Fruit fly (Drosophila melanogaster) whole organism, embryonic: Measurements from ENCODE around the gene CG17633.

Source experiments
- Aef1 ChIP-seq: fragments of 200-800 bp; sonication (Bioruptor generic); IDR thresholded peaks from 3 replicates; pipeline ENCODE4 v1.3.6; 2022; ENCODE audit warnings: missing biosample characterization, missing genetic modification characterization
- Asciz ChIP-seq: fragments of 200-800 bp; sonication (Bioruptor generic); optimal IDR thresholded peaks from 2 replicates; lab custom pipeline; 2017; ENCODE audit warnings: missing biosample characterization, mild to moderate bottlenecking, missing genetic modification characterization, missing genetic modification reagents
- BEAF-32 ChIP-seq: fragments of 200-800 bp; sonication (Bioruptor generic); optimal IDR thresholded peaks from 3 replicates; lab custom pipeline; 2017; ENCODE audit warnings: missing biosample characterization, missing genetic modification characterization, mild to moderate bottlenecking, moderate library complexity, missing genetic modification reagents
- CG10147 ChIP-seq: fragments of 200-800 bp; sonication (Bioruptor generic); optimal IDR thresholded peaks from 2 replicates; lab custom pipeline; 2019; ENCODE audit warnings: missing biosample characterization, mild to moderate bottlenecking, missing genetic modification characterization, moderate library complexity
- CG12299 ChIP-seq: fragments of 200-800 bp; sonication (Bioruptor generic); optimal IDR thresholded peaks from 2 replicates; lab custom pipeline; 2018; ENCODE audit warnings: missing biosample characterization, mild to moderate bottlenecking, missing genetic modification characterization
- CG12744 ChIP-seq: fragments of 200-800 bp; sonication (Bioruptor generic); optimal IDR thresholded peaks from 2 replicates; lab custom pipeline; 2016; ENCODE audit warnings: missing biosample characterization, missing genetic modification characterization
- CG1602 ChIP-seq: fragments of 200-800 bp; sonication (Bioruptor generic); optimal IDR thresholded peaks from 3 replicates; lab custom pipeline; 2016; ENCODE audit warnings: missing biosample characterization, missing genetic modification characterization
- CG16813 ChIP-seq: fragments of 200-800 bp; sonication (Bioruptor generic); IDR thresholded peaks from 3 replicates; pipeline ENCODE4 v1.3.6; 2022; ENCODE audit warnings: missing biosample characterization, missing genetic modification characterization; ENCODE audit not compliant: partially characterized antibody
- CG2678 ChIP-seq: fragments of 200-800 bp; sonication (Bioruptor generic); optimal IDR thresholded peaks from 3 replicates; lab custom pipeline; 2019; ENCODE audit warnings: missing biosample characterization, mild to moderate bottlenecking, missing genetic modification characterization, moderate library complexity
- CG3065 ChIP-seq: fragments of 200-800 bp; sonication (Bioruptor generic); optimal IDR thresholded peaks from 2 replicates; lab custom pipeline; 2016; ENCODE audit warnings: missing biosample characterization, missing genetic modification characterization
- CG32532 ChIP-seq: fragments of 200-800 bp; sonication (Bioruptor generic); IDR thresholded peaks from 2 replicates; pipeline ENCODE4 v1.3.6; 2022; ENCODE audit warnings: missing biosample characterization, missing genetic modification characterization
- CG32772 ChIP-seq: fragments of 200-800 bp; sonication (Bioruptor generic); IDR thresholded peaks from 2 replicates; pipeline ENCODE4 v1.3.6; 2022; ENCODE audit warnings: missing biosample characterization, missing genetic modification characterization
- CG3995 ChIP-seq: fragments of 200-800 bp; sonication (Bioruptor generic); optimal IDR thresholded peaks from 3 replicates; lab custom pipeline; 2016; ENCODE audit warnings: missing biosample characterization, missing genetic modification characterization
- CG4424 ChIP-seq: fragments of 200-800 bp; sonication (Bioruptor generic); optimal IDR thresholded peaks from 3 replicates; lab custom pipeline; 2016; ENCODE audit warnings: missing biosample characterization, missing genetic modification characterization
- CG4617 ChIP-seq: fragments of 200-800 bp; sonication (Bioruptor generic); optimal IDR thresholded peaks from 3 replicates; lab custom pipeline; 2016; ENCODE audit warnings: missing biosample characterization, missing genetic modification characterization, borderline replicate concordance
- CG6254 ChIP-seq: fragments of 200-800 bp; sonication (Bioruptor generic); optimal IDR thresholded peaks from 3 replicates; lab custom pipeline; 2017; ENCODE audit warnings: mild to moderate bottlenecking, missing biosample characterization, missing genetic modification reagents, missing genetic modification characterization
- CG6272 ChIP-seq: fragments of 200-800 bp; sonication (Bioruptor generic); IDR thresholded peaks from 2 replicates; pipeline ENCODE4 v1.3.6; 2022; ENCODE audit warnings: missing biosample characterization, missing genetic modification characterization
- CG7928 ChIP-seq: fragments of 200-800 bp; sonication (Bioruptor generic); optimal IDR thresholded peaks from 2 replicates; lab custom pipeline; 2017; ENCODE audit warnings: missing biosample characterization, mild to moderate bottlenecking, missing genetic modification characterization
- CG8478 ChIP-seq: fragments of >200 bp; optimal IDR thresholded peaks from 2 replicates; lab custom pipeline; 2018
- CG8765 ChIP-seq: fragments of 200-800 bp; sonication (Bioruptor generic); IDR thresholded peaks from 2 replicates; pipeline ENCODE4 v1.3.6; 2022; ENCODE audit warnings: missing biosample characterization, missing genetic modification characterization
- Chrac-16 ChIP-seq: fragments of 200-800 bp; sonication (Bioruptor generic); optimal IDR thresholded peaks from 3 replicates; lab custom pipeline; 2016; ENCODE audit warnings: missing biosample characterization, missing genetic modification characterization
- Dbx ChIP-seq: fragments of 200-800 bp; sonication (Bioruptor generic); IDR thresholded peaks from 3 replicates; pipeline ENCODE4 v1.3.6; 2022; ENCODE audit warnings: missing biosample characterization, missing genetic modification characterization
- Doc2 ChIP-seq: fragments of 200-800 bp; sonication (Bioruptor generic); IDR thresholded peaks from 2 replicates; pipeline ENCODE4 v1.3.6; 2022; ENCODE audit warnings: missing biosample characterization, missing genetic modification characterization
- HLH54F ChIP-seq: fragments of 200-800 bp; sonication (Bioruptor generic); optimal IDR thresholded peaks from 3 replicates; lab custom pipeline; 2016; ENCODE audit warnings: missing biosample characterization, missing genetic modification characterization
- MESR4 ChIP-seq: fragments of 200-800 bp; sonication (Bioruptor generic); optimal IDR thresholded peaks from 2 replicates; lab custom pipeline; 2018; ENCODE audit warnings: missing biosample characterization, mild to moderate bottlenecking, missing genetic modification characterization, moderate library complexity
- MTF-1 ChIP-seq: fragments of 200-800 bp; sonication (Bioruptor generic); optimal IDR thresholded peaks from 2 replicates; lab custom pipeline; 2018; ENCODE audit warnings: missing biosample characterization, mild to moderate bottlenecking, missing genetic modification characterization, borderline replicate concordance
- Max ChIP-seq: fragments of 200-800 bp; sonication (Bioruptor generic); optimal IDR thresholded peaks from 2 replicates; lab custom pipeline; 2016; ENCODE audit warnings: missing biosample characterization, mild to moderate bottlenecking, missing genetic modification characterization
- NC2α ChIP-seq: fragments of 200-800 bp; sonication (Bioruptor generic); optimal IDR thresholded peaks from 2 replicates; lab custom pipeline; 2016; ENCODE audit warnings: missing biosample characterization, missing genetic modification characterization
- Oli ChIP-seq: fragments of 200-800 bp; sonication (Bioruptor generic); optimal IDR thresholded peaks from 2 replicates; lab custom pipeline; 2018; ENCODE audit warnings: missing biosample characterization, mild to moderate bottlenecking, missing genetic modification characterization, moderate library complexity
- Sox100B ChIP-seq: fragments of 200-800 bp; sonication (Bioruptor generic); optimal IDR thresholded peaks from 3 replicates; lab custom pipeline; 2018; ENCODE audit warnings: missing biosample characterization, mild to moderate bottlenecking, missing genetic modification characterization
- Ssrp ChIP-seq: fragments of 200-800 bp; sonication (Bioruptor generic); optimal IDR thresholded peaks from 2 replicates; lab custom pipeline; 2018; ENCODE audit warnings: missing biosample characterization, mild to moderate bottlenecking, missing genetic modification characterization, moderate library complexity
- da ChIP-seq: fragments of 200-800 bp; sonication (Bioruptor generic); optimal IDR thresholded peaks from 2 replicates; lab custom pipeline; 2016; ENCODE audit warnings: missing biosample characterization, missing genetic modification characterization
- fd102C ChIP-seq: fragments of 200-800 bp; sonication (Bioruptor generic); optimal IDR thresholded peaks from 2 replicates; lab custom pipeline; 2018; ENCODE audit warnings: missing biosample characterization, mild to moderate bottlenecking, missing genetic modification characterization, moderate library complexity
- fd3F ChIP-seq: fragments of 200-800 bp; sonication (Bioruptor generic); optimal IDR thresholded peaks from 2 replicates; lab custom pipeline; 2018; ENCODE audit warnings: missing biosample characterization, mild to moderate bottlenecking, missing genetic modification characterization, moderate library complexity
- fru ChIP-seq: fragments of >200 bp; optimal IDR thresholded peaks from 2 replicates; lab custom pipeline; 2017
- gfzf ChIP-seq: fragments of 200-800 bp; sonication (Bioruptor generic); optimal IDR thresholded peaks from 2 replicates; lab custom pipeline; 2016; ENCODE audit warnings: missing biosample characterization, mild to moderate bottlenecking, missing genetic modification characterization, moderate library complexity
- gsb-n ChIP-seq: fragments of 200-800 bp; sonication (Bioruptor generic); optimal IDR thresholded peaks from 3 replicates; lab custom pipeline; 2018; ENCODE audit warnings: missing biosample characterization, mild to moderate bottlenecking, missing genetic modification characterization
- gt ChIP-seq: fragments of 200-800 bp; sonication (Bioruptor generic); IDR thresholded peaks from 2 replicates; pipeline ENCODE4 v1.3.6; 2022; ENCODE audit warnings: missing biosample characterization, missing genetic modification characterization
- jing ChIP-seq: fragments of 200-800 bp; sonication (Bioruptor generic); optimal IDR thresholded peaks from 2 replicates; lab custom pipeline; 2018; ENCODE audit warnings: missing biosample characterization, mild to moderate bottlenecking, missing genetic modification characterization
- lola ChIP-seq, 3 experiments: fragments of >200 bp in 2 of 3; fragments of 200-800 bp in 1 of 3; sonication (Bioruptor generic) in 1 of 3; optimal IDR thresholded peaks; 2 replicates each; lab custom pipeline; 2017 to 2019; ENCODE audit warnings: missing biosample characterization in 3 of 3, missing genetic modification characterization in 3 of 3, mild to moderate bottlenecking in 1 of 3, moderate library complexity in 1 of 3
- mld ChIP-seq: fragments of 200-800 bp; sonication (Bioruptor generic); IDR thresholded peaks from 3 replicates; pipeline ENCODE4 v1.3.6; 2022; ENCODE audit warnings: missing biosample characterization, missing genetic modification characterization; ENCODE audit not compliant: partially characterized antibody
- prd ChIP-seq, 3 experiments: fragments of >200 bp in 2 of 3; fragments of 200-800 bp in 1 of 3; sonication (Bioruptor generic) in 1 of 3; optimal IDR thresholded peaks in 2 of 3; IDR thresholded peaks in 1 of 3; 2 replicates in 2 of 3; 3 replicates in 1 of 3; pipeline versions ENCODE4 v1.3.6 to Lab custom; 2017 to 2022; ENCODE audit warnings: missing biosample characterization in 1 of 3, missing genetic modification characterization in 1 of 3
- pzg ChIP-seq: fragments of 200-800 bp; sonication (Bioruptor generic); optimal IDR thresholded peaks from 3 replicates; lab custom pipeline; 2018; ENCODE audit warnings: missing biosample characterization, mild to moderate bottlenecking, missing genetic modification characterization, moderate library complexity
- scrt ChIP-seq: fragments of 200-800 bp; sonication (Bioruptor generic); optimal IDR thresholded peaks from 2 replicates; lab custom pipeline; 2018; ENCODE audit warnings: missing biosample characterization, mild to moderate bottlenecking, missing genetic modification characterization, moderate library complexity
- sisA ChIP-seq: fragments of 200-800 bp; sonication (Bioruptor generic); IDR thresholded peaks from 2 replicates; pipeline ENCODE4 v1.3.6; 2022; ENCODE audit warnings: missing biosample characterization, missing genetic modification characterization
- ssp ChIP-seq: fragments of 200-800 bp; sonication (Bioruptor generic); IDR thresholded peaks from 2 replicates; pipeline ENCODE4 v1.3.6; 2022; ENCODE audit warnings: missing biosample characterization, missing genetic modification characterization
- sug ChIP-seq: fragments of 200-800 bp; optimal IDR thresholded peaks from 2 replicates; lab custom pipeline; 2019; ENCODE audit warnings: missing biosample characterization, mild to moderate bottlenecking, missing genetic modification characterization, moderate library complexity
- zf30C ChIP-seq: fragments of 200-800 bp; sonication (Bioruptor generic); optimal IDR thresholded peaks from 3 replicates; lab custom pipeline; 2018; ENCODE audit warnings: missing biosample characterization, mild to moderate bottlenecking, missing genetic modification characterization

The CG17633 gene

dm6 chr2L:9757990-9758814 is 10.7 kb upstream of the CG17633 start, which contains the start of gene zf30C (continued):
- TF ChIP-seq BEAF-32: peak; percentile 55
- peak; percentile 95 for TF ChIP-seq CG7928
- TF ChIP-seq CG3065 (GFP tag; lab: Kevin White, UChicago): peak; percentile 55
- TF ChIP-seq CG3995 (GFP tag; lab: Kevin White, UChicago): peak; percentile 25
- TF ChIP-seq MTF-1 (GFP tag; lab: Kevin White, UChicago): peak; percentile 72
- peak; percentile 80 for TF ChIP-seq Max (GFP tag; lab: Kevin White, UChicago)
- peak; percentile 76 for TF ChIP-seq NC2α (GFP tag; lab: Kevin White, UChicago)
- peak; percentile 77 for TF ChIP-seq CG2678 (tag; lab: Kevin White, UChicago)
- peak; percentile 90 for TF ChIP-seq Chrac-16 (GFP tag; lab: Kevin White, UChicago)
- peak; percentile 72 for TF ChIP-seq CG12299 (tag; lab: Kevin White, UChicago)
- peak; percentile 87 for TF ChIP-seq Aef1 (GFP tag; lab: Robert Waterston, UW)
- peak; percentile 87 for TF ChIP-seq CG6272 (GFP tag; lab: Robert Waterston, UW)
- 0 out of 2 replicates have a peak, but pooled peaks have one; percentile 53 for TF ChIP-seq Doc2 (GFP tag; lab: Robert Waterston, UW)
- TF ChIP-seq CG32532 (GFP tag; lab: Robert Waterston, UW): peak; percentile 91
- peak; percentile 81 for TF ChIP-seq CG32772 (GFP tag; lab: Robert Waterston, UW)
- TF ChIP-seq ssp (GFP tag; lab: Robert Waterston, UW): peak; percentile 70
- peak; percentile 60 for TF ChIP-seq fd3F (GFP tag; lab: Kevin White, UChicago)
- TF ChIP-seq sisA (GFP tag; lab: Robert Waterston, UW): peak; percentile 92
- peak; percentile 22 for TF ChIP-seq gfzf (GFP tag; lab: Kevin White, UChicago)
- TF ChIP-seq CG8478: no peak
- TF ChIP-seq pzg: peak; percentile 71
- peak; percentile 47; the same call in 1 of the 2 replicates for TF ChIP-seq gt (GFP tag; lab: Robert Waterston, UW)
- peak; percentile 82 for TF ChIP-seq CG12744
- peak; percentile 82 for TF ChIP-seq CG4424 (GFP tag; lab: Kevin White, UChicago)
- peak; percentile 66 for TF ChIP-seq MESR4 (GFP tag; lab: Kevin White, UChicago)
- peak; percentile 64; the same call in 1 of the 2 replicates for TF ChIP-seq CG8765 (GFP tag; lab: Robert Waterston, UW)
- TF ChIP-seq HLH54F (GFP tag; lab: Kevin White, UChicago): peak; percentile 93
- TF ChIP-seq mld (GFP tag; lab: Robert Waterston, UW): no peak
- peak; percentile 35; the same call in 1 of the 3 replicates for TF ChIP-seq CG16813
- TF ChIP-seq Oli: peak; percentile 72
- peak; percentile 56 for TF ChIP-seq CG10147 (GFP tag; lab: Kevin White, UChicago)
- TF ChIP-seq sug (tag; lab: Kevin White, UChicago): peak; percentile 87
- TF ChIP-seq CG4617 (GFP tag; lab: Kevin White, UChicago): peak; percentile 88
- TF ChIP-seq prd (optimal IDR thresholded peaks at IDR 0.05; lab: Kevin White, UChicago): no peak
- TF ChIP-seq prd (GFP tag; IDR thresholded peaks at IDR 0.05; lab: Robert Waterston, UW): peak; percentile 92
- peak; percentile 75 for TF ChIP-seq CG1602 (GFP tag; lab: Kevin White, UChicago)
- peak in 1 of 3 experiments; percentile 60 for TF ChIP-seq lola (GFP tag; optimal IDR thresholded peaks at IDR 0.05; lab: Kevin White, UChicago)
- peak; percentile 52 for TF ChIP-seq Sox100B (GFP tag; lab: Kevin White, UChicago)
- TF ChIP-seq jing (GFP tag; lab: Kevin White, UChicago): peak; percentile 50
- TF ChIP-seq gsb-n: peak; percentile 58
- peak; percentile 57 for TF ChIP-seq fru (lab: Kevin White, UChicago)
- TF ChIP-seq scrt: peak; percentile 58
- peak; percentile 50 for TF ChIP-seq Asciz
- peak; percentile 59 for TF ChIP-seq CG6254 (GFP tag; lab: Kevin White, UChicago)
- peak; percentile 100 for TF ChIP-seq zf30C
- TF ChIP-seq fd102C: no peak
- TF ChIP-seq Ssrp (tag; lab: Kevin White, UChicago): peak; percentile 76
- peak; percentile 89 for TF ChIP-seq Dbx (GFP tag; lab: Robert Waterston, UW)
- peak; percentile 70 for TF ChIP-seq da (GFP tag; lab: Kevin White, UChicago)
